Fruit fly (Drosophila melanogaster) whole organism, embryonic: ENCODE results near the gene CNMaR.

ENCODE experiments used
- Antp ChIP-seq: fragments of 200-800 bp; sonication (Bioruptor generic); optimal IDR thresholded peaks from 3 replicates; lab custom pipeline; 2016; ENCODE audit warnings: missing biosample characterization, missing genetic modification characterization
- Atf3 ChIP-seq: fragments of 200-800 bp; sonication (Bioruptor generic); optimal IDR thresholded peaks from 3 replicates; lab custom pipeline; 2016; ENCODE audit warnings: missing biosample characterization, missing genetic modification characterization
- B-H1 ChIP-seq: fragments of 200-800 bp; sonication (Bioruptor generic); IDR thresholded peaks from 3 replicates; pipeline ENCODE4 v1.3.6; 2022; ENCODE audit warnings: missing biosample characterization, missing genetic modification characterization
- BEAF-32 ChIP-seq: fragments of 200-800 bp; sonication (Bioruptor generic); optimal IDR thresholded peaks from 3 replicates; lab custom pipeline; 2017; ENCODE audit warnings: missing biosample characterization, missing genetic modification characterization, mild to moderate bottlenecking, moderate library complexity, missing genetic modification reagents
- Bgb ChIP-seq: fragments of 200-800 bp; sonication (Bioruptor generic); IDR thresholded peaks from 2 replicates; pipeline ENCODE4 v1.3.6; 2022; ENCODE audit warnings: missing biosample characterization, missing genetic modification characterization; ENCODE audit not compliant: partially characterized antibody
- CG10267 ChIP-seq: fragments of 200-800 bp; sonication (Bioruptor generic); optimal IDR thresholded peaks from 2 replicates; lab custom pipeline; 2018; ENCODE audit warnings: missing biosample characterization, mild to moderate bottlenecking, missing genetic modification characterization, moderate library complexity
- CG10462 ChIP-seq: fragments of 200-800 bp; sonication (Bioruptor generic); optimal IDR thresholded peaks from 2 replicates; lab custom pipeline; 2016; ENCODE audit warnings: missing biosample characterization, missing genetic modification characterization
- CG11560 ChIP-seq: fragments of 200-800 bp; sonication (Bioruptor generic); IDR thresholded peaks from 3 replicates; pipeline ENCODE4 v1.3.6; 2022; ENCODE audit warnings: missing biosample characterization, missing genetic modification characterization
- CG12104 ChIP-seq: fragments of 200-800 bp; sonication (Bioruptor generic); optimal IDR thresholded peaks from 3 replicates; lab custom pipeline; 2016; ENCODE audit warnings: missing biosample characterization, missing genetic modification characterization
- CG15696 ChIP-seq: fragments of 200-800 bp; sonication (Bioruptor generic); optimal IDR thresholded peaks from 2 replicates; lab custom pipeline; 2019; ENCODE audit warnings: missing biosample characterization, mild to moderate bottlenecking, missing genetic modification characterization, moderate library complexity
- CG1647 ChIP-seq: fragments of 200-800 bp; sonication (Bioruptor generic); optimal IDR thresholded peaks from 3 replicates; lab custom pipeline; 2016; ENCODE audit warnings: missing biosample characterization, missing genetic modification characterization
- CG17328 ChIP-seq: fragments of 200-800 bp; sonication (Bioruptor generic); IDR thresholded peaks from 2 replicates; pipeline ENCODE4 v1.3.6; 2022; ENCODE audit warnings: missing biosample characterization, missing genetic modification characterization
- CG17359 ChIP-seq: fragments of 200-800 bp; sonication (Bioruptor generic); optimal IDR thresholded peaks from 3 replicates; lab custom pipeline; 2018; ENCODE audit warnings: missing biosample characterization, mild to moderate bottlenecking, missing genetic modification characterization, moderate library complexity
- CG18262 ChIP-seq: fragments of 200-800 bp; optimal IDR thresholded peaks from 3 replicates; lab custom pipeline; 2019; ENCODE audit warnings: missing biosample characterization, mild to moderate bottlenecking, missing genetic modification characterization, moderate library complexity
- CG2199 ChIP-seq: fragments of 200-800 bp; sonication (Bioruptor generic); IDR thresholded peaks from 3 replicates; pipeline ENCODE4 v1.3.6; 2022; ENCODE audit warnings: missing biosample characterization, missing genetic modification characterization
- CG2712 ChIP-seq: fragments of 200-800 bp; optimal IDR thresholded peaks from 3 replicates; lab custom pipeline; 2019; ENCODE audit warnings: missing biosample characterization, mild to moderate bottlenecking, missing genetic modification characterization, moderate library complexity
- CG31441 ChIP-seq: fragments of 200-800 bp; sonication (Bioruptor generic); IDR thresholded peaks from 2 replicates; pipeline ENCODE4 v1.3.6; 2022; ENCODE audit warnings: missing biosample characterization, missing genetic modification characterization
- CG42726 ChIP-seq: fragments of 200-800 bp; sonication (Bioruptor generic); IDR thresholded peaks from 2 replicates; pipeline ENCODE4 v1.3.6; 2022; ENCODE audit warnings: missing biosample characterization, missing genetic modification characterization; ENCODE audit not compliant: partially characterized antibody
- CG4282 ChIP-seq: fragments of 200-800 bp; sonication (Bioruptor generic); optimal IDR thresholded peaks from 2 replicates; lab custom pipeline; 2016; ENCODE audit warnings: missing biosample characterization, missing genetic modification characterization
- CG4707 ChIP-seq: fragments of 200-800 bp; sonication (Bioruptor generic); optimal IDR thresholded peaks from 2 replicates; lab custom pipeline; 2018; ENCODE audit warnings: missing biosample characterization, mild to moderate bottlenecking, missing genetic modification characterization, moderate library complexity
- CG6254 ChIP-seq: fragments of 200-800 bp; sonication (Bioruptor generic); optimal IDR thresholded peaks from 3 replicates; lab custom pipeline; 2017; ENCODE audit warnings: mild to moderate bottlenecking, missing biosample characterization, missing genetic modification reagents, missing genetic modification characterization
- CG6791 ChIP-seq: fragments of 200-800 bp; sonication (Bioruptor generic); IDR thresholded peaks from 3 replicates; pipeline ENCODE4 v1.3.6; 2022; ENCODE audit warnings: missing biosample characterization, missing genetic modification characterization; ENCODE audit not compliant: partially characterized antibody
- CHES-1-like ChIP-seq: fragments of 200-800 bp; sonication (Bioruptor generic); optimal IDR thresholded peaks from 2 replicates; lab custom pipeline; 2016; ENCODE audit warnings: missing biosample characterization, missing genetic modification characterization
- E2f1 ChIP-seq: fragments of 200-800 bp; sonication (Bioruptor generic); IDR thresholded peaks from 2 replicates; pipeline ENCODE4 v1.3.6; 2022; ENCODE audit warnings: missing biosample characterization, missing genetic modification characterization
- Ets65A ChIP-seq: fragments of 200-800 bp; sonication (Bioruptor generic); peaks from one replicate; lab custom pipeline; 2016; ENCODE audit warnings: missing biosample characterization, missing genetic modification characterization
- Ets97D ChIP-seq: fragments of 200-800 bp; sonication (Bioruptor generic); optimal IDR thresholded peaks from 3 replicates; lab custom pipeline; 2016; ENCODE audit warnings: missing biosample characterization, missing genetic modification characterization
- HLH54F ChIP-seq: fragments of 200-800 bp; sonication (Bioruptor generic); optimal IDR thresholded peaks from 3 replicates; lab custom pipeline; 2016; ENCODE audit warnings: missing biosample characterization, missing genetic modification characterization
- Hr51 ChIP-seq, 2 experiments: fragments of 200-800 bp; sonication (Bioruptor generic); optimal IDR thresholded peaks; 2 replicates in 1 of 2; 3 replicates in 1 of 2; lab custom pipeline; 2016 to 2018; ENCODE audit warnings: missing biosample characterization in 2 of 2, missing genetic modification characterization in 2 of 2, mild to moderate bottlenecking in 1 of 2, moderate library complexity in 1 of 2
- MBD-R2 ChIP-seq: fragments of 200-800 bp; sonication (Bioruptor generic); IDR thresholded peaks from 2 replicates; pipeline ENCODE4 v1.3.6; 2022; ENCODE audit warnings: missing biosample characterization, missing genetic modification characterization
- Neu2 ChIP-seq: fragments of 200-800 bp; sonication (Bioruptor generic); optimal IDR thresholded peaks from 3 replicates; lab custom pipeline; 2016; ENCODE audit warnings: missing biosample characterization, missing genetic modification characterization, borderline replicate concordance
- Opbp ChIP-seq: fragments of 200-800 bp; sonication (Bioruptor generic); IDR thresholded peaks from 3 replicates; pipeline ENCODE4 v1.3.6; 2022; ENCODE audit warnings: missing biosample characterization, missing genetic modification characterization; ENCODE audit not compliant: partially characterized antibody
- Scr ChIP-seq: fragments of 200-800 bp; sonication (Bioruptor generic); IDR thresholded peaks from 2 replicates; pipeline ENCODE4 v1.3.6; 2022; ENCODE audit warnings: missing biosample characterization, missing genetic modification characterization; ENCODE audit not compliant: partially characterized antibody
- Sry-δ ChIP-seq: fragments of 200-800 bp; sonication (Bioruptor generic); optimal IDR thresholded peaks from 2 replicates; lab custom pipeline; 2016; ENCODE audit warnings: missing biosample characterization, missing genetic modification characterization
- ac ChIP-seq: fragments of 200-800 bp; sonication (Bioruptor generic); optimal IDR thresholded peaks from 3 replicates; lab custom pipeline; 2017; ENCODE audit warnings: missing biosample characterization, mild to moderate bottlenecking, missing genetic modification characterization
- ash1 ChIP-seq: fragments of 200-800 bp; sonication (Bioruptor generic); optimal IDR thresholded peaks from 2 replicates; lab custom pipeline; 2018; ENCODE audit warnings: missing biosample characterization, mild to moderate bottlenecking, missing genetic modification characterization
- cg ChIP-seq: fragments of 200-800 bp; sonication (Bioruptor generic); optimal IDR thresholded peaks from 3 replicates; lab custom pipeline; 2019; ENCODE audit warnings: missing biosample characterization, mild to moderate bottlenecking, missing genetic modification characterization, moderate library complexity
- croc ChIP-seq: fragments of 200-800 bp; sonication (Bioruptor generic); conservative IDR thresholded peaks from 3 replicates; pipeline ENCODE4 v1.3.6; 2022; ENCODE audit warnings: missing biosample characterization, missing genetic modification characterization
- dimm ChIP-seq: fragments of 200-800 bp; sonication (Bioruptor generic); IDR thresholded peaks from 2 replicates; pipeline ENCODE4 v1.3.6; 2022; ENCODE audit warnings: missing biosample characterization, missing genetic modification characterization
- hbn ChIP-seq: fragments of 200-800 bp; sonication (Bioruptor generic); IDR thresholded peaks from 2 replicates; pipeline ENCODE4 v1.3.6; 2022; ENCODE audit warnings: missing biosample characterization, missing genetic modification characterization; ENCODE audit not compliant: partially characterized antibody
- jumu ChIP-seq: fragments of 200-800 bp; sonication (Bioruptor generic); optimal IDR thresholded peaks from 3 replicates; lab custom pipeline; 2016; ENCODE audit warnings: missing biosample characterization, missing genetic modification characterization
- nau ChIP-seq: fragments of 200-800 bp; sonication (Bioruptor generic); optimal IDR thresholded peaks from 3 replicates; lab custom pipeline; 2017; ENCODE audit warnings: missing biosample characterization, mild to moderate bottlenecking, missing genetic modification characterization, missing genetic modification reagents
- nerfin-2 ChIP-seq: fragments of 200-800 bp; sonication (Bioruptor generic); IDR thresholded peaks from 2 replicates; pipeline ENCODE4 v1.3.6; 2022; ENCODE audit warnings: missing biosample characterization, missing genetic modification characterization; ENCODE audit not compliant: partially characterized antibody
- odd ChIP-seq: fragments of 200-800 bp; sonication (Bioruptor generic); optimal IDR thresholded peaks from 2 replicates; lab custom pipeline; 2017; ENCODE audit warnings: missing biosample characterization, mild to moderate bottlenecking, missing genetic modification characterization
- p53 ChIP-seq: fragments of 200-800 bp; sonication (Bioruptor generic); optimal IDR thresholded peaks from 2 replicates; lab custom pipeline; 2016; ENCODE audit warnings: missing biosample characterization, missing genetic modification characterization
- pnt ChIP-seq: fragments of 200-800 bp; sonication (Bioruptor generic); optimal IDR thresholded peaks from 3 replicates; lab custom pipeline; 2016; ENCODE audit warnings: missing biosample characterization, missing genetic modification characterization
- shn ChIP-seq: fragments of 200-800 bp; sonication (Bioruptor generic); optimal IDR thresholded peaks from 3 replicates; lab custom pipeline; 2016; ENCODE audit warnings: missing biosample characterization, missing genetic modification characterization
- sisA ChIP-seq: fragments of 200-800 bp; sonication (Bioruptor generic); IDR thresholded peaks from 2 replicates; pipeline ENCODE4 v1.3.6; 2022; ENCODE audit warnings: missing biosample characterization, missing genetic modification characterization
- stc ChIP-seq: fragments of 200-800 bp; sonication (Bioruptor generic); IDR thresholded peaks from 2 replicates; pipeline ENCODE4 v1.3.6; 2022; ENCODE audit warnings: missing biosample characterization, missing genetic modification characterization
- tna ChIP-seq: fragments of 200-800 bp; sonication (Bioruptor generic); IDR thresholded peaks from 2 replicates; pipeline ENCODE4 v1.3.6; 2022; ENCODE audit warnings: missing biosample characterization, missing genetic modification characterization; ENCODE audit not compliant: partially characterized antibody
- trem ChIP-seq: fragments of 200-800 bp; optimal IDR thresholded peaks from 3 replicates; lab custom pipeline; 2019; ENCODE audit warnings: missing biosample characterization, mild to moderate bottlenecking, missing genetic modification characterization, moderate library complexity

Gene CNMaR

DNA sequence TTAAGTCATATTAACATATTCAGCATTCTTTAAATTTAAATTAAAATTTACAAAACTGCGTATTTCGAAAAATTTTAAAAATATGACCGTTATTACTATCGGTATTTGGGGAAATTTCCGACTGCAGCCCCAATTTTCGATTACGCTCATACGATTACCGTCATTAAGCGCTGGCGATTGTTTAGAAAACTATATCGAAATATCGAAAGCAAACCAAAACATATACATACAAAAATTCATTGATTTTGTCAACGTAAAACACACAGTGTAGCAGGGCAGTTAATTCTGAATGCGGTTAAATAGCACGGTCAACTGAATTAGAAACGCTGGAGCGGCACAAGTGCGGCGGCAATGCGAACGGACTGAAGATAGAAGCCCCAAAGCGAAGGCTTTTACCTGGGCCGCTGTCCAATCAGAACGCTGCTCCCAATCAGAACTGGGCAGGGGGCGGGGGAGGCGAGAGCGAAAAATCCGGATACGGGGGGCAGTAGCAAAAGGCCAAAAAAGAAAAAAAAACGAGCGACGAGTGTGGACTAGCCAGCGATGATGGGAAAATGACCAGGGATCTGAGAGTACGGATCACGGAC, 60.3 kb downstream of the CNMaR start, which contains the start of gene CG16711 (continued):
- peak; percentile 15 for TF ChIP-seq CG2712 (tag; lab: Kevin White, UChicago)
- peak; percentile 92 for TF ChIP-seq Scr (GFP tag; lab: Robert Waterston, UW)
- peak; percentile 96 for TF ChIP-seq tna (GFP tag; lab: Robert Waterston, UW)
- TF ChIP-seq cg (GFP tag; lab: Kevin White, UChicago), result peak; percentile 58
- TF ChIP-seq Atf3 (GFP tag; lab: Kevin White, UChicago), result no peak
- no peak for TF ChIP-seq CG12104
- peak; percentile 76 for TF ChIP-seq Sry-δ
- no peak for TF ChIP-seq CG17359 (tag; lab: Kevin White, UChicago)
- no peak for TF ChIP-seq E2f1
- TF ChIP-seq Antp, result no peak
- peak; percentile 14 for TF ChIP-seq trem (tag; lab: Kevin White, UChicago)
- peak; percentile 37 for TF ChIP-seq Neu2
- no peak for TF ChIP-seq shn (GFP tag; lab: Kevin White, UChicago)
- TF ChIP-seq HLH54F (GFP tag; lab: Kevin White, UChicago), result no peak
- TF ChIP-seq jumu (GFP tag; lab: Kevin White, UChicago), result no peak
- peak; percentile 94 for TF ChIP-seq CG6791
- peak; percentile 95 for TF ChIP-seq Opbp (GFP tag; lab: Robert Waterston, UW)
- TF ChIP-seq sisA (GFP tag; lab: Robert Waterston, UW), result no peak
- TF ChIP-seq CG18262 (tag; lab: Kevin White, UChicago), result no peak
- TF ChIP-seq nerfin-2 (GFP tag; lab: Robert Waterston, UW), result peak; percentile 95
- no peak for TF ChIP-seq stc (GFP tag; lab: Robert Waterston, UW)
- TF ChIP-seq CG1647 (GFP tag; lab: Kevin White, UChicago), result no peak
- TF ChIP-seq hbn (GFP tag; lab: Robert Waterston, UW), result peak; percentile 92
- TF ChIP-seq B-H1, result no peak
- no peak for TF ChIP-seq ac
- peak; percentile 40 for TF ChIP-seq CG10267 (tag; lab: Kevin White, UChicago)
- TF ChIP-seq BEAF-32 (GFP tag; lab: Kevin White, UChicago), result peak; percentile 87
- no peak for TF ChIP-seq croc (GFP tag; lab: Robert Waterston, UW)
- no peak for TF ChIP-seq CG2199 (GFP tag; lab: Robert Waterston, UW)
- TF ChIP-seq Hr51 (GFP tag; optimal IDR thresholded peaks at IDR 0.05; lab: Kevin White, UChicago), result no peak
- no peak for TF ChIP-seq CG4282
- TF ChIP-seq Ets65A (GFP tag; lab: Kevin White, UChicago), result no peak
- no peak for TF ChIP-seq odd (GFP tag; lab: Kevin White, UChicago)
- TF ChIP-seq ash1 (GFP tag; lab: Kevin White, UChicago), result no peak
- no peak for TF ChIP-seq p53
- no peak for TF ChIP-seq CG6254
- no peak for TF ChIP-seq CHES-1-like (GFP tag; lab: Kevin White, UChicago)
- TF ChIP-seq CG31441 (GFP tag; lab: Robert Waterston, UW), result no peak
- TF ChIP-seq Ets97D (GFP tag; lab: Kevin White, UChicago), result peak; percentile 48
- no peak for TF ChIP-seq CG11560
- peak; percentile 71; the same call in 1 of the 2 replicates for TF ChIP-seq MBD-R2 (GFP tag; lab: Robert Waterston, UW)
- no peak for TF ChIP-seq nau (GFP tag; lab: Kevin White, UChicago)
- peak; percentile 95 for TF ChIP-seq Bgb (GFP tag; lab: Robert Waterston, UW)
- TF ChIP-seq pnt (GFP tag; lab: Kevin White, UChicago), result no peak
- TF ChIP-seq CG10462, result no peak
- no peak for TF ChIP-seq dimm (GFP tag; lab: Robert Waterston, UW)
- no peak for TF ChIP-seq CG4707 (GFP tag; lab: Kevin White, UChicago)
- TF ChIP-seq CG15696, result no peak
- TF ChIP-seq CG42726 (GFP tag; lab: Robert Waterston, UW), result peak; percentile 94
- no peak for TF ChIP-seq CG17328 (GFP tag; lab: Robert Waterston, UW)
